Fruit fly (Drosophila melanogaster) whole organism, prepupa: Measurements from ENCODE around the gene CG5039.
A peak's percentile ranks its signal among the peaks of the same experiment; 100 is the strongest.

Experiments
- Blimp-1 ChIP-seq: fragments of 200-800 bp; sonication (Bioruptor generic); optimal IDR thresholded peaks from 3 replicates; lab custom pipeline; 2017; ENCODE audit warnings: missing biosample characterization, missing genetic modification characterization, mild to moderate bottlenecking, moderate library complexity, missing genetic modification reagents
- CG11762 ChIP-seq: fragments of 200-800 bp; sonication (Bioruptor generic); optimal IDR thresholded peaks from 3 replicates; lab custom pipeline; 2016; ENCODE audit warnings: missing biosample characterization, missing genetic modification characterization; ENCODE audit not compliant: insufficient read depth
- CG11902 ChIP-seq: fragments of 200-800 bp; sonication (Bioruptor generic); optimal IDR thresholded peaks from 3 replicates; lab custom pipeline; 2016; ENCODE audit warnings: missing biosample characterization, missing genetic modification characterization
- CG15336 ChIP-seq: fragments of 200-800 bp; sonication (Bioruptor generic); IDR thresholded peaks from 2 replicates; pipeline ENCODE4 v1.3.6; 2022; ENCODE audit warnings: missing biosample characterization, missing genetic modification characterization
- CG16779 ChIP-seq: fragments of 200-800 bp; sonication (Bioruptor generic); optimal IDR thresholded peaks from 3 replicates; lab custom pipeline; 2017; ENCODE audit warnings: missing biosample characterization, mild to moderate bottlenecking, missing genetic modification characterization
- CG3032 ChIP-seq: fragments of 200-800 bp; optimal IDR thresholded peaks from 2 replicates; lab custom pipeline; 2019; ENCODE audit warnings: missing biosample characterization, mild to moderate bottlenecking, missing genetic modification characterization, moderate library complexity
- CG31627 ChIP-seq: fragments of 200-800 bp; sonication (Bioruptor generic); optimal IDR thresholded peaks from 3 replicates; lab custom pipeline; 2016; ENCODE audit warnings: missing biosample characterization, missing genetic modification characterization
- CG32006 ChIP-seq: fragments of 200-800 bp; sonication (Bioruptor generic); optimal IDR thresholded peaks from 3 replicates; lab custom pipeline; 2017; ENCODE audit warnings: missing biosample characterization, mild to moderate bottlenecking, missing genetic modification characterization
- CG34406 ChIP-seq: fragments of 200-800 bp; sonication (Bioruptor generic); optimal IDR thresholded peaks from 3 replicates; lab custom pipeline; 2016; ENCODE audit warnings: missing biosample characterization, missing genetic modification characterization
- CG6276 ChIP-seq: fragments of 200-800 bp; sonication (Bioruptor generic); optimal IDR thresholded peaks from 2 replicates; lab custom pipeline; 2017; ENCODE audit warnings: missing biosample characterization, mild to moderate bottlenecking, missing genetic modification characterization
- CG7368 ChIP-seq: fragments of 200-800 bp; sonication (Bioruptor generic); optimal IDR thresholded peaks from 3 replicates; lab custom pipeline; 2016; ENCODE audit warnings: missing biosample characterization, missing genetic modification characterization
- CG8119 ChIP-seq: fragments of 200-800 bp; sonication (Bioruptor generic); IDR thresholded peaks from 3 replicates; pipeline ENCODE4 v1.3.6; 2022; ENCODE audit warnings: missing biosample characterization, missing genetic modification characterization
- CG9139 ChIP-seq: fragments of 200-800 bp; sonication (Bioruptor generic); optimal IDR thresholded peaks from 3 replicates; lab custom pipeline; 2017; ENCODE audit warnings: missing biosample characterization, mild to moderate bottlenecking, missing genetic modification characterization
- Eip75B ChIP-seq: fragments of 200-800 bp; sonication (Bioruptor generic); optimal IDR thresholded peaks from 3 replicates; lab custom pipeline; 2016; ENCODE audit warnings: missing biosample characterization, missing genetic modification characterization
- Eip78C ChIP-seq: fragments of 200-800 bp; sonication (Bioruptor generic); peaks from one replicate; lab custom pipeline; 2016; ENCODE audit warnings: missing biosample characterization, missing genetic modification characterization
- Eip93F ChIP-seq: fragments of 200-800 bp; sonication (Bioruptor generic); optimal IDR thresholded peaks from 2 replicates; lab custom pipeline; 2016; ENCODE audit warnings: missing biosample characterization, mild to moderate bottlenecking, missing genetic modification characterization
- Ets21C ChIP-seq: fragments of 200-800 bp; sonication (Bioruptor generic); optimal IDR thresholded peaks from 3 replicates; lab custom pipeline; 2016; ENCODE audit warnings: missing biosample characterization, missing genetic modification characterization
- Ets96B ChIP-seq: fragments of 200-800 bp; optimal IDR thresholded peaks from 2 replicates; lab custom pipeline; 2019; ENCODE audit warnings: missing biosample characterization, mild to moderate bottlenecking, missing genetic modification characterization, moderate library complexity
- Gug ChIP-seq: fragments of 200-800 bp; sonication (Bioruptor generic); IDR thresholded peaks from 2 replicates; pipeline ENCODE4 v1.3.6; 2022; ENCODE audit warnings: missing biosample characterization, missing genetic modification characterization
- Hr4 ChIP-seq: fragments of 200-800 bp; sonication (Bioruptor generic); optimal IDR thresholded peaks from 3 replicates; lab custom pipeline; 2016; ENCODE audit warnings: missing biosample characterization, missing genetic modification characterization
- Lpt ChIP-seq: fragments of 200-800 bp; sonication (Bioruptor generic); optimal IDR thresholded peaks from 3 replicates; lab custom pipeline; 2016; ENCODE audit warnings: missing biosample characterization, missing genetic modification characterization
- OdsH ChIP-seq: fragments of 200-800 bp; sonication (Bioruptor generic); optimal IDR thresholded peaks from 3 replicates; lab custom pipeline; 2016; ENCODE audit warnings: missing biosample characterization, missing genetic modification characterization
- Smox ChIP-seq: fragments of 200-800 bp; sonication (Bioruptor generic); optimal IDR thresholded peaks from 3 replicates; lab custom pipeline; 2016; ENCODE audit warnings: missing biosample characterization, missing genetic modification characterization
- Sox102F ChIP-seq: fragments of 200-800 bp; sonication (Bioruptor generic); optimal IDR thresholded peaks from 2 replicates; lab custom pipeline; 2016; ENCODE audit warnings: missing biosample characterization, mild to moderate bottlenecking, missing genetic modification characterization
- Sox14 ChIP-seq: fragments of 200-800 bp; sonication (Bioruptor generic); optimal IDR thresholded peaks from 3 replicates; lab custom pipeline; 2016; ENCODE audit warnings: missing biosample characterization, missing genetic modification characterization
- achi ChIP-seq: fragments of 200-800 bp; sonication (Bioruptor generic); optimal IDR thresholded peaks from 3 replicates; lab custom pipeline; 2016; ENCODE audit warnings: missing biosample characterization, missing genetic modification characterization
- dsx ChIP-seq: fragments of 200-800 bp; optimal IDR thresholded peaks from 3 replicates; lab custom pipeline; 2019; ENCODE audit warnings: missing biosample characterization, mild to moderate bottlenecking, missing genetic modification characterization, moderate library complexity; ENCODE audit not compliant: poor library complexity, severe bottlenecking
- eg ChIP-seq: fragments of 200-800 bp; sonication (Bioruptor generic); IDR thresholded peaks from 3 replicates; pipeline ENCODE4 v1.3.6; 2022; ENCODE audit warnings: missing biosample characterization, missing genetic modification characterization
- fd59A ChIP-seq: fragments of 200-800 bp; sonication (Bioruptor generic); optimal IDR thresholded peaks from 2 replicates; lab custom pipeline; 2017; ENCODE audit warnings: missing biosample characterization, mild to moderate bottlenecking, missing genetic modification characterization, missing genetic modification reagents
- fd85E ChIP-seq: fragments of 200-800 bp; sonication (Bioruptor generic); optimal IDR thresholded peaks from 3 replicates; lab custom pipeline; 2016; ENCODE audit warnings: missing biosample characterization, missing genetic modification characterization
- fkh ChIP-seq: fragments of 200-800 bp; sonication (Bioruptor generic); optimal IDR thresholded peaks from 3 replicates; lab custom pipeline; 2017; ENCODE audit warnings: missing biosample characterization, mild to moderate bottlenecking, missing genetic modification characterization, moderate library complexity
- lz ChIP-seq: fragments of 200-800 bp; sonication (Bioruptor generic); optimal IDR thresholded peaks from 3 replicates; lab custom pipeline; 2016; ENCODE audit warnings: missing biosample characterization, missing genetic modification characterization
- net ChIP-seq: fragments of 200-800 bp; sonication (Bioruptor generic); optimal IDR thresholded peaks from 3 replicates; lab custom pipeline; 2016; ENCODE audit warnings: missing biosample characterization, missing genetic modification characterization
- salr ChIP-seq, 2 experiments: fragments of 200-800 bp; sonication (Bioruptor generic); optimal IDR thresholded peaks; 3 replicates each; lab custom pipeline; 2016 to 2018; ENCODE audit warnings: missing biosample characterization in 2 of 2, missing genetic modification characterization in 2 of 2, mild to moderate bottlenecking in 1 of 2
- spab ChIP-seq: fragments of 200-800 bp; sonication (Bioruptor generic); optimal IDR thresholded peaks from 2 replicates; lab custom pipeline; 2017; ENCODE audit warnings: missing biosample characterization, mild to moderate bottlenecking, missing genetic modification characterization, missing genetic modification reagents
- ss ChIP-seq, 2 experiments: fragments of 200-800 bp; sonication (Bioruptor generic); optimal IDR thresholded peaks; 2 replicates in 1 of 2; 3 replicates in 1 of 2; lab custom pipeline; 2017 to 2018; ENCODE audit warnings: mild to moderate bottlenecking in 2 of 2, missing biosample characterization in 2 of 2, missing genetic modification characterization in 2 of 2, moderate library complexity in 1 of 2
- svp ChIP-seq: fragments of 200-800 bp; sonication (Bioruptor generic); peaks from one replicate; lab custom pipeline; 2016; ENCODE audit warnings: missing biosample characterization, missing genetic modification characterization
- topi ChIP-seq: fragments of 200-800 bp; sonication (Bioruptor generic); optimal IDR thresholded peaks from 3 replicates; lab custom pipeline; 2016; ENCODE audit warnings: missing biosample characterization, missing genetic modification characterization
- vri ChIP-seq: fragments of 200-800 bp; sonication (Bioruptor generic); optimal IDR thresholded peaks from 3 replicates; lab custom pipeline; 2016; ENCODE audit warnings: missing biosample characterization, mild to moderate bottlenecking, missing genetic modification characterization

The CG5039 gene

DNA sequence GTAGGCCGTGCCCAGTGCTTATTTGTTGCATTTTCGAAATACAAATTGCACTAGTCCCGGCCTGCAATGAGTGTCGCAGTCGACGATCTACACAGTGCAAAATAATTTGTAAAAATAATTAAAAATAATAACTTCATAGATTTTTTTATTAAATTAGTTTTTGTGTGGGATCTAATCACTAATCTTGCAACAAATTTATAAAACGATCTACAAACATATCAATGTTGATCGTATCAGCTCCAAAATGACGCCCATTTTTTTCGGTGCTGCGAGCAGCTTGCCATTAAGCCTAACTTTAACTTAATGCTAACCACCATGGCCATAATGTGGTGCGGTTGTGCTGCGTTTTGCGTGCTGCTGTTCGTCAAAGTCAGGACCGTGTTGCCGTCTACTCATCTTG, 27.1 kb upstream of the CG5039 start (continued):
- peak; percentile 34 for TF ChIP-seq CG7368
- TF ChIP-seq salr (GFP tag; optimal IDR thresholded peaks at IDR 0.05; lab: Kevin White, UChicago) = no peak
- TF ChIP-seq CG34406 (GFP tag; lab: Kevin White, UChicago) = peak; percentile 28
- no peak for TF ChIP-seq fd59A (GFP tag; lab: Kevin White, UChicago)
- peak; percentile 30 for TF ChIP-seq lz
- TF ChIP-seq eg (GFP tag; lab: Robert Waterston, UW) = peak; percentile 66
- peak; percentile 25 for TF ChIP-seq Smox
- peak; percentile 63 for TF ChIP-seq CG6276 (GFP tag; lab: Kevin White, UChicago)
- TF ChIP-seq vri (GFP tag; lab: Kevin White, UChicago) = no peak
- TF ChIP-seq Eip75B (GFP tag; lab: Kevin White, UChicago) = peak; percentile 36
- TF ChIP-seq Eip78C (GFP tag; lab: Kevin White, UChicago) = peak; percentile 79
- peak; percentile 35 for TF ChIP-seq Lpt (GFP tag; lab: Kevin White, UChicago)
- TF ChIP-seq Sox14 (GFP tag; lab: Kevin White, UChicago) = peak; percentile 10
- TF ChIP-seq dsx (GFP tag; lab: Kevin White, UChicago) = peak; percentile 50
- peak; percentile 43 for TF ChIP-seq spab (GFP tag; lab: Kevin White, UChicago)
- no peak for TF ChIP-seq Blimp-1
- peak; percentile 22 for TF ChIP-seq CG9139
- TF ChIP-seq fd85E (GFP tag; lab: Kevin White, UChicago) = no peak
- TF ChIP-seq CG32006 (GFP tag; lab: Kevin White, UChicago) = peak; percentile 65
- peak; percentile 13; the same call in 1 of the 2 replicates for TF ChIP-seq Gug (GFP tag; lab: Robert Waterston, UW)
- TF ChIP-seq CG31627 = no peak
- peak; percentile 13 for TF ChIP-seq Sox102F (GFP tag; lab: Kevin White, UChicago)
- no peak for TF ChIP-seq Ets21C (GFP tag; lab: Kevin White, UChicago)

DNA sequence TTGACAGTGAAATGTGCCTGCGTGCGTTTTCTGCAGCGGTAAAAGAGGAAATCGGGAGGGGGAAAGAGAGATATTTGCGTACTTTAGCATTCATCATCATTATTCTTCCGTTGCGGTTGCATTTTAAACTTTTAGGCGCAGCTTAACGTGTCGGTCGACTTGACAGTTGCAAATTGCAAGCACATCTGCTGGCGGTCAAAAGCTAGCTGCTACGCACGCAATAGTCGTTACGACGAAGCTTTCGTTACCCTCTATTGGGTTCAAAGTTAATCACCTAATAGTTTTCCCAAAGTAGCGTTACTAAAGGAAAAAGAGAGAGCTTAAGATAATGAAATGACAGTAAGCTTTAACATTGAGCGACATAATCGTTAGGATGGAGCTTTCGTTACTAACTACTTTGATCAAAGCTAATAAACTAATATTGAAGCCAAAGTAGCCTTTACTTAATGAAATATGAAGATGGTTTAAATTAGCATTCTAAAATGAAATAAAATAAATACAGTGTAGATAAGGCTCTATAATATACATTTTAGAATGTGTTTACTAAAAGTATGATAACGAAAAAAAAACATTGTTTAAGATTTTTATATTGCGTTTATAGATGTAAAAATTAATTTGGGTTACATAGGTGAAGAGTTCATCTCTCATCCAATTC, 26.3 kb upstream of the CG5039 start:
- no peak for TF ChIP-seq ss (GFP tag; optimal IDR thresholded peaks at IDR 0.05; lab: Kevin White, UChicago)
- TF ChIP-seq svp (GFP tag; lab: Kevin White, UChicago) = peak; percentile 64
- TF ChIP-seq eg (GFP tag; lab: Robert Waterston, UW) = peak; percentile 23; the same call in 1 of the 3 replicates
- TF ChIP-seq CG11762 = no peak
- TF ChIP-seq CG11902 (GFP tag; lab: Kevin White, UChicago) = no peak
- no peak for TF ChIP-seq dsx (GFP tag; lab: Kevin White, UChicago)
- TF ChIP-seq Ets96B = no peak
- no peak for TF ChIP-seq Sox102F (GFP tag; lab: Kevin White, UChicago)
- TF ChIP-seq CG8119 (GFP tag; lab: Robert Waterston, UW) = no peak
- TF ChIP-seq Eip93F (GFP tag; lab: Kevin White, UChicago) = no peak
- peak; percentile 77 for TF ChIP-seq achi
- TF ChIP-seq net = no peak
- TF ChIP-seq CG16779 (tag; lab: Kevin White, UChicago) = no peak
- no peak for TF ChIP-seq CG3032
- no peak for TF ChIP-seq CG7368
- no peak for TF ChIP-seq OdsH (GFP tag; lab: Kevin White, UChicago)

DNA sequence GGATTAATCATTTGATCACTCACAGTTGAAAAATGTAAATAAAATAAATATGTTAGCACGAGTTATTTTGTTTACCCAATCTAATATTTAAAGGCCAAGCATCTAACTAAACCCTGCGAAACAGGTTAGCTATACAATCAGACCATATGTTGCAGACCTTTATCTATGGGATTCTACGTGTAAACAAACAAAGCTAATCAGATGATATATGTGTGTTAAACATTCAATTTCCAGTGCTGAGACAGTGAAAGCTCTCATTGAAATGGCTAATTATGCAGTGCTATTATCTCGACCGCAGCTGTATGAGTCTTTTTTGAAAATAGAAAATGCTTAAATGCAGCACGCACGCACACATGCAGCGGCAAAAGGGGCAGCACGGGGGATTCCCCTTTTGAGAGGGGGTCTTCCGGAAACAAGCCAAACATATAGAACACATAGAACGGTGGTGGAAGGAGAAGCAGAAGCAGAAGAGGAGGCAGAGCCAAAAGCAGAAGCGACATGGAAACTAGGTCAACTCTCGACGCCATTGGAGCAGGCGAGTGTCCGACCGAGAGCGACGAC, 18.5 kb upstream of the CG5039 start:
- TF ChIP-seq CG3032 (no peak), Hr4 (GFP tag; lab: Kevin White, UChicago) (peak; percentile 8), topi (GFP tag; lab: Kevin White, UChicago) (no peak), CG32006 (GFP tag; lab: Kevin White, UChicago) (peak; percentile 43), CG15336 (GFP tag; lab: Robert Waterston, UW) (peak; percentile 39; the same call in 1 of the 2 replicates), eg (GFP tag; lab: Robert Waterston, UW) (0 out of 3 replicates have a peak, but pooled peaks have one; percentile 18), fkh (GFP tag; lab: Kevin White, UChicago) (peak; percentile 59)
